Fruit fly (Drosophila melanogaster): ENCODE results near the gene alpha-Man-IIa.
A peak's percentile ranks its signal among the peaks of the same experiment; 100 is the strongest.

alpha-Man-IIa gene

dm6 chr3R:9370413-9370812 lies 41.9 kb upstream of the alpha-Man-IIa start (continued):
- TF ChIP-seq pho (GFP tag; optimal IDR thresholded peaks at IDR 0.05) (peak; percentile 55), CkIIα-i1 (GFP tag; IDR thresholded peaks at IDR 0.05) (no peak), CG13123 (GFP tag; optimal IDR thresholded peaks at IDR 0.05) (no peak), Spps (tag; optimal IDR thresholded peaks at IDR 0.05) (no peak), ERR (GFP tag; optimal IDR thresholded peaks at IDR 0.05) (peak; percentile 48), E2f1 (GFP tag; IDR thresholded peaks at IDR 0.05) (peak; percentile 35; the same call in 1 of the 2 replicates), CG4617 (GFP tag; optimal IDR thresholded peaks at IDR 0.05; ENCODE audit: borderline replicate concordance) (no peak), CG12659 (GFP tag; optimal IDR thresholded peaks at IDR 0.05) (peak; percentile 46), Dip2 (GFP tag; IDR thresholded peaks at IDR 0.05) (no peak), Dref (GFP tag; IDR thresholded peaks at IDR 0.05) (no peak), cwo (GFP tag; optimal IDR thresholded peaks at IDR 0.05) (peak; percentile 52), Lpt (GFP tag; optimal IDR thresholded peaks at IDR 0.05) (no peak), lab (GFP tag; optimal IDR thresholded peaks at IDR 0.05) (peak; percentile 73), CG14050 (GFP tag; IDR thresholded peaks at IDR 0.05) (peak; percentile 57; the same call in 2 of the 3 replicates), CG9437 (GFP tag; optimal IDR thresholded peaks at IDR 0.05) (peak; percentile 11), CG8924 (tag; optimal IDR thresholded peaks at IDR 0.05) (peak; percentile 67), CG10431 (GFP tag; optimal IDR thresholded peaks at IDR 0.05) (no peak), caup (GFP tag; optimal IDR thresholded peaks at IDR 0.05; ENCODE audit: severe bottlenecking) (peak; percentile 24), salm (tag; optimal IDR thresholded peaks at IDR 0.05) (peak; percentile 30), CG17186 (GFP tag; optimal IDR thresholded peaks at IDR 0.05) (no peak), sens-2 (GFP tag; IDR thresholded peaks at IDR 0.05) (no peak), CG10959 (GFP tag; IDR thresholded peaks at IDR 0.05) (no peak), CG6254 (GFP tag; optimal IDR thresholded peaks at IDR 0.05) (no peak), CG2202 (tag; optimal IDR thresholded peaks at IDR 0.05) (no peak), CG12299 (tag; optimal IDR thresholded peaks at IDR 0.05) (no peak), Atf6 (GFP tag; IDR thresholded peaks at IDR 0.05) (peak; percentile 82), Sin3A (optimal IDR thresholded peaks at IDR 0.05) (no peak), disco-r (GFP tag; optimal IDR thresholded peaks at IDR 0.05) (no peak), CG7745 (tag; optimal IDR thresholded peaks at IDR 0.05) (no peak), lilli (GFP tag; optimal IDR thresholded peaks at IDR 0.05) (peak; percentile 67), gcm2 (GFP tag; optimal IDR thresholded peaks at IDR 0.05) (peak; percentile 31), hbn (GFP tag; IDR thresholded peaks at IDR 0.05; ENCODE audit: partially characterized antibody) (no peak), CG4328 (GFP tag; optimal IDR thresholded peaks at IDR 0.05) (no peak), insv (GFP tag; optimal IDR thresholded peaks at IDR 0.05) (no peak), Hey (tag; optimal IDR thresholded peaks at IDR 0.05) (no peak), CG11398 (GFP tag; optimal IDR thresholded peaks at IDR 0.05) (no peak), ken (GFP tag; IDR thresholded peaks at IDR 0.05) (no peak), CG2678 (tag; optimal IDR thresholded peaks at IDR 0.05) (peak; percentile 75), CG8281 (tag; optimal IDR thresholded peaks at IDR 0.05) (no peak), mirr (GFP tag; optimal IDR thresholded peaks at IDR 0.05) (no peak), cg (GFP tag; optimal IDR thresholded peaks at IDR 0.05) (no peak), prd (optimal IDR thresholded peaks at IDR 0.05) (no peak), prd (GFP tag; IDR thresholded peaks at IDR 0.05) (peak; percentile 64; the same call in 2 of the 3 replicates), gfzf (GFP tag; optimal IDR thresholded peaks at IDR 0.05) (no peak), CG6175 (GFP tag; IDR thresholded peaks at IDR 0.05) (no peak), CG4730 (GFP tag; IDR thresholded peaks at IDR 0.05) (no peak), Hmx (GFP tag; optimal IDR thresholded peaks at IDR 0.05) (no peak), CG43689 (GFP tag; IDR thresholded peaks at IDR 0.05) (peak; percentile 48; the same call in 1 of the 2 replicates), Hmr (GFP tag; optimal IDR thresholded peaks at IDR 0.05) (peak; percentile 65), CG7372 (GFP tag; IDR thresholded peaks at IDR 0.05) (0 out of 2 replicates have a peak, but pooled peaks have one; percentile 38), odd (GFP tag; optimal IDR thresholded peaks at IDR 0.05) (peak; percentile 31), slbo (GFP tag; IDR thresholded peaks at IDR 0.05) (peak; percentile 67)
